Worm (Caenorhabditis elegans) whole organism, L4 larva: ENCODE results near the gene acr-21.
A peak's percentile ranks its signal among the peaks of the same experiment; 100 is the strongest.

Experiments
- F26F4.8 ChIP-seq: fragments of 200-800 bp; sonication (Bioruptor generic); conservative IDR thresholded peaks from 2 replicates; pipeline ENCODE4 v1.3.6; 2022; ENCODE audit warnings: missing genetic modification characterization, missing compliant biosample characterization
- Y48G9A.11 ChIP-seq: fragments of 200-800 bp; sonication (Bioruptor generic); IDR thresholded peaks from 2 replicates; pipeline ENCODE4 v1.3.6; 2022; ENCODE audit warnings: missing genetic modification reagents, missing genetic modification characterization, missing compliant biosample characterization
- Y75B8A.6 ChIP-seq: fragments of 200-800 bp; sonication (Bioruptor generic); IDR thresholded peaks from 2 replicates; pipeline ENCODE4 v1.3.6; 2022; ENCODE audit warnings: missing genetic modification reagents, missing genetic modification characterization, missing compliant biosample characterization
- aha-1 ChIP-seq: fragments of 150-350 bp; peaks from one replicate; lab custom pipeline; 2014; ENCODE audit warnings: missing biosample characterization, missing genetic modification characterization
- ceh-20 ChIP-seq: fragments of 200-800 bp; sonication (Bioruptor generic); IDR thresholded peaks from 2 replicates; pipeline ENCODE4 v1.3.6; 2022; ENCODE audit warnings: missing genetic modification reagents, missing genetic modification characterization, missing compliant biosample characterization
- ceh-32 ChIP-seq: sonication (generic microtip); optimal IDR thresholded peaks from 2 replicates; lab custom pipeline; 2016; ENCODE audit warnings: mild to moderate bottlenecking, missing genetic modification characterization, missing compliant biosample characterization; ENCODE audit not compliant: poor library complexity
- ceh-82 ChIP-seq: sonication (generic microtip); optimal IDR thresholded peaks from 2 replicates; lab custom pipeline; 2017; ENCODE audit warnings: missing biosample characterization, missing genetic modification characterization
- ctbp-1 ChIP-seq: fragments of 200-800 bp; sonication (Bioruptor generic); IDR thresholded peaks from 2 replicates; pipeline ENCODE4 v1.3.6; 2022; ENCODE audit warnings: missing genetic modification reagents, missing genetic modification characterization, missing compliant biosample characterization
- daf-8 ChIP-seq: fragments of 200-800 bp; sonication (Bioruptor generic); IDR thresholded peaks from 2 replicates; pipeline ENCODE4 v1.3.6; 2022; ENCODE audit warnings: missing genetic modification characterization, missing compliant biosample characterization
- dve-1 ChIP-seq: sonication (generic microtip); optimal IDR thresholded peaks from 2 replicates; lab custom pipeline; 2017; ENCODE audit warnings: antibody characterized with exemption, mild to moderate bottlenecking, missing genetic modification characterization, missing compliant biosample characterization; ENCODE audit not compliant: insufficient read depth
- fkh-10 ChIP-seq: fragments of 150-350 bp; optimal IDR thresholded peaks from 2 replicates; lab custom pipeline; 2014; ENCODE audit warnings: missing biosample characterization, missing genetic modification reagents, missing genetic modification characterization
- gei-8 ChIP-seq: fragments of 200-800 bp; sonication (Bioruptor generic); optimal IDR thresholded peaks from 2 replicates; lab custom pipeline; 2018; ENCODE audit warnings: mild to moderate bottlenecking, missing genetic modification characterization, missing compliant biosample characterization
- hlh-30 ChIP-seq: sonication (generic microtip); optimal IDR thresholded peaks from 2 replicates; lab custom pipeline; 2017; ENCODE audit warnings: antibody characterized with exemption, mild to moderate bottlenecking, missing genetic modification characterization, missing compliant biosample characterization; ENCODE audit not compliant: insufficient read depth
- jun-1 ChIP-seq: fragments of 150-350 bp; optimal IDR thresholded peaks from 2 replicates; lab custom pipeline; 2014; ENCODE audit warnings: missing biosample characterization, missing genetic modification reagents, missing genetic modification characterization
- lin-39 ChIP-seq: fragments of 150-350 bp; optimal IDR thresholded peaks from 2 replicates; lab custom pipeline; 2014; ENCODE audit warnings: missing biosample characterization, missing genetic modification reagents, missing genetic modification characterization
- madf-5 ChIP-seq, 2 experiments: fragments of 200-800 bp; sonication (Bioruptor generic); IDR thresholded peaks; 2 replicates each; pipeline ENCODE4 v1.3.6; 2022; ENCODE audit warnings: missing compliant biosample characterization in 2 of 2, missing genetic modification characterization in 2 of 2
- madf-9 ChIP-seq: fragments of 200-800 bp; sonication (Bioruptor generic); conservative IDR thresholded peaks from 2 replicates; pipeline ENCODE4 v1.3.6; 2022; ENCODE audit warnings: missing genetic modification reagents, missing genetic modification characterization, missing compliant biosample characterization
- nhr-10 ChIP-seq: fragments of 150-350 bp; optimal IDR thresholded peaks from 2 replicates; lab custom pipeline; 2014; ENCODE audit warnings: missing biosample characterization, missing genetic modification characterization
- nhr-11 ChIP-seq: fragments of 150-350 bp; optimal IDR thresholded peaks from 2 replicates; lab custom pipeline; 2014; ENCODE audit warnings: missing biosample characterization, missing genetic modification characterization
- nhr-111 ChIP-seq: fragments of 200-800 bp; sonication (Bioruptor generic); optimal IDR thresholded peaks from 2 replicates; lab custom pipeline; 2018; ENCODE audit warnings: mild to moderate bottlenecking, missing genetic modification characterization, missing compliant biosample characterization
- nhr-6 ChIP-seq: fragments of 150-350 bp; optimal IDR thresholded peaks from 2 replicates; lab custom pipeline; 2014; ENCODE audit warnings: missing biosample characterization, missing genetic modification characterization
- pha-4 ChIP-seq, 2 experiments: fragments of 150-350 bp in 1 of 2; fragments of 200-800 bp in 1 of 2; sonication (Bioruptor generic) in 1 of 2; IDR thresholded peaks in 1 of 2; optimal IDR thresholded peaks in 1 of 2; 2 replicates each; pipeline versions ENCODE4 v1.3.6 to Lab custom; 2014 to 2022; ENCODE audit warnings: missing genetic modification characterization in 2 of 2, missing genetic modification reagents in 2 of 2, missing biosample characterization in 1 of 2, missing compliant biosample characterization in 1 of 2
- rbr-2 ChIP-seq: sonication (generic microtip); optimal IDR thresholded peaks from 2 replicates; lab custom pipeline; 2016; ENCODE audit warnings: missing genotype, missing genetic modification characterization, missing compliant biosample characterization
- saeg-2 ChIP-seq: fragments of 200-800 bp; sonication (Bioruptor generic); IDR thresholded peaks from 2 replicates; pipeline ENCODE4 v1.3.6; 2022; ENCODE audit warnings: missing genetic modification reagents, missing genetic modification characterization, missing compliant biosample characterization
- skn-1 ChIP-seq: fragments of 150-350 bp; optimal IDR thresholded peaks from 2 replicates; lab custom pipeline; 2014; ENCODE audit warnings: missing biosample characterization, missing genetic modification characterization
- spr-3 ChIP-seq: fragments of 200-800 bp; sonication (Bioruptor generic); optimal IDR thresholded peaks from 2 replicates; lab custom pipeline; 2018; ENCODE audit warnings: mild to moderate bottlenecking, missing genetic modification characterization, missing compliant biosample characterization
- tag-97 ChIP-seq: fragments of 200-800 bp; sonication (Bioruptor generic); IDR thresholded peaks from 2 replicates; pipeline ENCODE4 v1.3.6; 2022; ENCODE audit warnings: missing genetic modification characterization, missing compliant biosample characterization
- unc-62 ChIP-seq, 3 experiments: fragments of 150-350 bp in 1 of 3; sonication (generic microtip); optimal IDR thresholded peaks in 2 of 3; peaks in 1 of 3; 1 replicate in 1 of 3; 2 replicates in 2 of 3; lab custom pipeline; 2014 to 2017; ENCODE audit warnings: missing biosample characterization in 3 of 3, missing genetic modification characterization in 3 of 3, missing genetic modification reagents in 3 of 3, missing genotype in 1 of 3
- vab-7 ChIP-seq: fragments of 200-800 bp; sonication (Bioruptor generic); IDR thresholded peaks from 2 replicates; pipeline ENCODE4 v1.3.6; 2022; ENCODE audit warnings: missing genetic modification reagents, missing genetic modification characterization, missing compliant biosample characterization
- zag-1 ChIP-seq: fragments of 150-350 bp; optimal IDR thresholded peaks from 2 replicates; lab custom pipeline; 2014; ENCODE audit warnings: missing biosample characterization, missing genetic modification characterization
- ztf-11 ChIP-seq: fragments of 150-350 bp; optimal IDR thresholded peaks from 2 replicates; lab custom pipeline; 2014; ENCODE audit warnings: missing biosample characterization, missing genetic modification characterization

acr-21 gene

ce11 chrIII:6581585-6581984 lies at the start of gene acr-21:
Gene acr-21, plus strand, starts transcription at chrIII:6581885.
- TF ChIP-seq Y48G9A.11 (GFP tag; lab: Robert Waterston, UW) (no peak), fkh-10 (GFP tag; lab: Kevin White, UChicago) (peak; percentile 3)

- TF ChIP-seq jun-1 (tag; lab: Kevin White, UChicago) (no peak), lin-39 (no peak), ctbp-1 (GFP tag; lab: Robert Waterston, UW) (no peak), madf-5 (GFP tag; IDR thresholded peaks at IDR 0.05; lab: Robert Waterston, UW) (no peak), ztf-11 (tag; lab: Kevin White, UChicago) (no peak), unc-62 (GFP tag; optimal IDR thresholded peaks at IDR 0.05 in 1 of 2; lab: Kevin White, UChicago) (no peak), unc-62 (tag; optimal IDR thresholded peaks at IDR 0.05; lab: Kevin White, UChicago) (no peak), dve-1 (no peak), nhr-11 (no peak), daf-8 (GFP tag; lab: Robert Waterston, UW) (no peak), hlh-30 (tag; lab: Kevin White, UChicago) (no peak), spr-3 (GFP tag; lab: Kevin White, UChicago) (no peak), Y75B8A.6 (GFP tag; lab: Robert Waterston, UW) (no peak), madf-9 (no peak)
- TF ChIP-seq, all 104 proteins: peak for 0
These were observed 49.0 kb upstream of the acr-21 start, which contains the start of gene srxa-5 for ce11 chrIII:6532647-6533046. Gene srxa-5, plus strand, starts transcription at chrIII:6532947.

- peak in 1 of 2 experiments; percentile 77 for TF ChIP-seq unc-62 (GFP tag; optimal IDR thresholded peaks at IDR 0.05 in 1 of 2; lab: Kevin White, UChicago)
- TF ChIP-seq unc-62 (tag; optimal IDR thresholded peaks at IDR 0.05; lab: Kevin White, UChicago) = no peak
- TF ChIP-seq ceh-82 (tag; lab: Kevin White, UChicago) = no peak
- no peak for TF ChIP-seq nhr-10 (tag; lab: Kevin White, UChicago)
- no peak for TF ChIP-seq nhr-6 (tag; lab: Kevin White, UChicago)
- TF ChIP-seq madf-5 (GFP tag; IDR thresholded peaks at IDR 0.05; lab: Robert Waterston, UW) = no peak
- TF ChIP-seq vab-7 (GFP tag; lab: Robert Waterston, UW) = no peak
- TF ChIP-seq hlh-30 (tag; lab: Kevin White, UChicago) = no peak
- TF ChIP-seq skn-1 (tag; lab: Kevin White, UChicago) = no peak
- TF ChIP-seq ctbp-1 (GFP tag; lab: Robert Waterston, UW) = no peak
- no peak for TF ChIP-seq saeg-2 (GFP tag; lab: Robert Waterston, UW)
- TF ChIP-seq ceh-32 (tag; lab: Kevin White, UChicago) = no peak
- no peak for TF ChIP-seq madf-9
- TF ChIP-seq rbr-2 (tag; lab: Kevin White, UChicago) = peak; percentile 7
- no peak for TF ChIP-seq gei-8 (GFP tag; lab: Kevin White, UChicago)
- TF ChIP-seq F26F4.8 (GFP tag; lab: Robert Waterston, UW) = no peak
- no peak for TF ChIP-seq Y75B8A.6 (GFP tag; lab: Robert Waterston, UW)
- TF ChIP-seq zag-1 (tag; lab: Kevin White, UChicago) = no peak
- no peak for TF ChIP-seq pha-4 (GFP tag; IDR thresholded peaks at IDR 0.05; lab: Robert Waterston, UW)
- no peak for TF ChIP-seq pha-4 (tag; optimal IDR thresholded peaks at IDR 0.05; lab: Kevin White, UChicago)
- TF ChIP-seq lin-39 = no peak
- no peak for TF ChIP-seq ceh-20 (GFP tag; lab: Robert Waterston, UW)
- TF ChIP-seq nhr-111 (GFP tag; lab: Kevin White, UChicago) = no peak
- TF ChIP-seq dve-1 = no peak
- no peak for TF ChIP-seq nhr-11
- TF ChIP-seq aha-1 (tag; lab: Kevin White, UChicago) = peak; percentile 96
- TF ChIP-seq tag-97 (GFP tag; lab: Robert Waterston, UW) = no peak
- TF ChIP-seq ztf-11 (tag; lab: Kevin White, UChicago) = no peak
These were observed 44.6 kb upstream of the acr-21 start, which contains the start of gene C09E7.4 for ce11 chrIII:6536945-6537568. Gene C09E7.4, minus strand, starts transcription at chrIII:6536995.
